Worm (Caenorhabditis elegans): ENCODE results near the gene C33A11.2.

Gene C33A11.2

DNA sequence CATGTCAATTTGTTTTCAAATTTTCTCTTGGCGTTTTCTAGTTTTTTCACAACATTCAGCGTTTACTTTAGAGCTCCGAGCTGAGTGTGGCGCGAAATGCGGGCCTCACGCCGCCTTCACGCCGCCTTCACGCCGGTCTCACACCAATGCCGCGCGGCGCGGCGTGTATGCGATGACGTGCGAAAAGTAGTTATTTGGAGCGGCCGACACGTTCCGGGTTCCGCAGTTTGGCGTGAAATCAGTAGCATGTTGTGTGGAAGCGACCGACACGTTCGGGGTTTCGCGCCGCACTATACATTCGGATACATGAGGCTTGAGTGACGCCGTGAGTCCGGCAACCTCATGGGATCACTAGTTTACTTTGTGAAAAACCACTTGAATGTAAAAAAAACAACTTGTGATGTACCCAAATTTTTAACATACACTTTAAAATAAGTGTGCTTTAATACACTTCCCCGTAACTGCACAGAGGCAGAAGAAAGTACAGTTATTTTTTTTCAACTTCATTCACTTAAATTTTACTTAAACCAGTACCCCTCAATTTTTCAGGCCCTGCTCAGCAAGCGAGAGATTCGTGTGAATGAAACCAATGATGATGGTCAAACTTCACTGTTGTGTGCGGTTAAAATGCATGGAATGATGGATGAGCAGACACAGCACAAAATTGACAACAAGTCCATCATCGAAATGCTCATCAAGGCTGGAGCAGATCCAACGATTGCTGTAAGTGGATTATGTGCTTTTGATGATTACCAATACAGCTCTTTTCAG lies 3.5 kb upstream of the C33A11.2 start:
- TF ChIP-seq tbx-8 (GFP tag; optimal IDR thresholded peaks at IDR 0.05) (no peak), bed-3 (GFP tag; optimal IDR thresholded peaks at IDR 0.05) (no peak), zip-8 (tag; optimal IDR thresholded peaks at IDR 0.05) (no peak), ceh-83 (GFP tag; optimal IDR thresholded peaks at IDR 0.05) (no peak), blmp-1 (tag; optimal IDR thresholded peaks at IDR 0.05) (no peak)

DNA sequence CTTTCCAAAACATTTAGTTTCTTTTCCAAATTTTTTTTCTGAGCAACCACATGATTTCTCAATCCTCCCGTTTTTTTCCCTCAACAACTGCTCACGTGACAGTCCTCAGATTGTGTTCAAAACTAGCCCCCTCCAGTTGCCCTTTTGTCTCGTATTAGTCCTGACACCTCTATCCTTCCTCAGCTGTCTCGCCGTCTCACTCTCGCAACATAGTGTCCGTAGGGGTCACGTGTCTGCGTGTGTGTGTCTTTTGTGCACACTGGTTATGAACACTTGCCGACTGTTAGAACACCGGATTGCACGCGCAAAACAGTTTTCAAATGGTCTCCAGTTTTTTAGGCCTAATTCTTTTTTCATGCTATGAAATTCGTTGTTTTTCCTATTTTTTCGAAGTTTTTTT lies 557 bp upstream of the C33A11.2 start:
- TF ChIP-seq tbx-8 (GFP tag; optimal IDR thresholded peaks at IDR 0.05), result no peak
- peak; percentile 1 for TF ChIP-seq unc-62 (GFP tag; optimal IDR thresholded peaks at IDR 0.05)
- peak; percentile 15 for TF ChIP-seq ham-2 (GFP tag; optimal IDR thresholded peaks at IDR 0.05)
- peak; percentile 33 for TF ChIP-seq lin-13 (tag; optimal IDR thresholded peaks at IDR 0.05)
- TF ChIP-seq nhr-237 (tag; optimal IDR thresholded peaks at IDR 0.05), result peak; percentile 21
- no peak for TF ChIP-seq nhr-76 (tag; optimal IDR thresholded peaks at IDR 0.05)
- peak; percentile 21 for TF ChIP-seq mls-2 (tag; optimal IDR thresholded peaks at IDR 0.05)
- TF ChIP-seq unc-120 (tag; optimal IDR thresholded peaks at IDR 0.05; ENCODE audit: poor library complexity, severe bottlenecking), result peak; percentile 32
- no peak for TF ChIP-seq flh-1 (GFP tag; optimal IDR thresholded peaks at IDR 0.05)
- TF ChIP-seq sptf-1 (tag; optimal IDR thresholded peaks at IDR 0.05), result peak; percentile 51
- peak; percentile 41 for TF ChIP-seq drap-1 (GFP tag; optimal IDR thresholded peaks at IDR 0.05)
- TF ChIP-seq cnd-1 (tag; optimal IDR thresholded peaks at IDR 0.05), result peak; percentile 43
- peak; percentile 83 for TF ChIP-seq hlh-1 (tag; optimal IDR thresholded peaks at IDR 0.05)
- peak; percentile 71 for TF ChIP-seq mep-1 (tag; optimal IDR thresholded peaks at IDR 0.05)
- TF ChIP-seq elt-1 (tag; optimal IDR thresholded peaks at IDR 0.05; ENCODE audit: borderline replicate concordance, insufficient read depth), result no peak
- TF ChIP-seq pha-4 (tag; optimal IDR thresholded peaks at IDR 0.05), result peak; percentile 48
- peak; percentile 90 for TF ChIP-seq nhr-2 (tag; optimal IDR thresholded peaks at IDR 0.05)
- no peak for TF ChIP-seq M03D4.4 (tag; optimal IDR thresholded peaks at IDR 0.05)

DNA sequence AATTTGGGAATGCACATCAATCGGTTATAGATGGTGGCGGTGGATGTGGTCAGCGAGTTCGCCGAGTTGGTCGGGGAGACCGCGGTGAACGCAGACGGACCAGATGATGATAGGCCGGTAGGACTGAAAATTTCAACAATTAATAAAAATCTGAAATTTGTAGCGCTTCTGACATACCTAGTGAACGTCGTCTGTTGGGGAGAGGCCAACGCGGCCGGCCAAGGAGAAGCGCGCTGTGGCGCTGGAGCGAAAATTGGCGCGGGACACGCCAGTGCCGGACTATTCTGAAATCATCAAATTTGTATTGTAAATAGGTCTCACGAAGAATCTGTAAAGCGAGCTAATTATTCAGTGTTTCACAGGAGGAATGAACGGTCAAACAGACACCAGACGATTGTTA lies 7.0 kb downstream of the C33A11.2 start:
- TF ChIP-seq hlh-1 (tag; optimal IDR thresholded peaks at IDR 0.05) (no peak), ceh-83 (GFP tag; optimal IDR thresholded peaks at IDR 0.05) (no peak), nhr-237 (tag; optimal IDR thresholded peaks at IDR 0.05) (no peak), nhr-12 (tag; optimal IDR thresholded peaks at IDR 0.05) (no peak), drap-1 (GFP tag; optimal IDR thresholded peaks at IDR 0.05) (no peak), ham-2 (GFP tag; optimal IDR thresholded peaks at IDR 0.05) (no peak), ces-1 (GFP tag; optimal IDR thresholded peaks at IDR 0.05) (no peak), nhr-28 (tag; optimal IDR thresholded peaks at IDR 0.05) (no peak)

DNA sequence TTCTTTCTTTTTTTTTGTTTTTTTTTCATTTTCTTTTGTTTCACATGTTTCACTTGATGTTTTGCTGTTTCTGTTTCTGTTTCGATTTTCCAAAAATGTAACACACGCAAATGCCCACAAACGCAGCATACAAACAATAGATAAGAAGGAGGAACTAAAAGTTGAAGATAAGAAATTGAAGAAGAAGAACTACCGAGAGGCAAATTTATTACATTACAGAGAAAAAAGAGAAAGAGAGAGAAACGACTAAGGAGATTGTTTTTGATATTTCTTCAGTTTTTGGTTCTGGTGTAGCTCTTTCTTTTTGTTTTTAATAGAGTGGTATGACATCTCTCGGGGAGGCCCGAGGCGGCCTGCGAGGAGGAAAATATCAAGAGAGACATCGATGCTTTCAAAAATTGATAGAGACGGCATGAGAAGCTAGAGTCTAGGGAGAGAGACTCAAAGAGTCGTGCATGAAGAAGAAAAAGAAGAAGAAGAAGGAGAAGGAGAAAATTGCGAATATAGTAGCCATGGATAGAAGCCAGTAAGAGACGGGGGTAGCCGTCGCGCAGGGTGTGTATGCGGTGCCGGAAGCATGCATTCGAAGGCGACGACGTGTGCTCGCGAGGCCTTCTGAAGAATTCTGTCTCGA lies 7.7 kb downstream of the C33A11.2 start:
- TF ChIP-seq snpc-4 (tag; optimal IDR thresholded peaks at IDR 0.05), result no peak
- TF ChIP-seq ceh-83 (GFP tag; optimal IDR thresholded peaks at IDR 0.05), result no peak
- no peak for TF ChIP-seq elt-3 (tag; optimal IDR thresholded peaks at IDR 0.05)
- TF ChIP-seq cnd-1 (tag; optimal IDR thresholded peaks at IDR 0.05), result no peak
- no peak for TF ChIP-seq bed-3 (GFP tag; optimal IDR thresholded peaks at IDR 0.05)
- peak; percentile 34 for TF ChIP-seq M03D4.4 (tag; optimal IDR thresholded peaks at IDR 0.05)
- TF ChIP-seq nhr-237 (tag; optimal IDR thresholded peaks at IDR 0.05), result no peak
- no peak for TF ChIP-seq ceh-39 (tag; optimal IDR thresholded peaks at IDR 0.05)
- peak; percentile 18 for TF ChIP-seq ham-2 (GFP tag; optimal IDR thresholded peaks at IDR 0.05)
- TF ChIP-seq mls-2 (tag; optimal IDR thresholded peaks at IDR 0.05), result peak; percentile 59
- peak; percentile 51 for TF ChIP-seq ces-1 (GFP tag; optimal IDR thresholded peaks at IDR 0.05)
- no peak for TF ChIP-seq zip-8 (tag; optimal IDR thresholded peaks at IDR 0.05)
- no peak for TF ChIP-seq drap-1 (GFP tag; optimal IDR thresholded peaks at IDR 0.05)
- TF ChIP-seq ztf-11 (tag; optimal IDR thresholded peaks at IDR 0.05), result no peak

DNA sequence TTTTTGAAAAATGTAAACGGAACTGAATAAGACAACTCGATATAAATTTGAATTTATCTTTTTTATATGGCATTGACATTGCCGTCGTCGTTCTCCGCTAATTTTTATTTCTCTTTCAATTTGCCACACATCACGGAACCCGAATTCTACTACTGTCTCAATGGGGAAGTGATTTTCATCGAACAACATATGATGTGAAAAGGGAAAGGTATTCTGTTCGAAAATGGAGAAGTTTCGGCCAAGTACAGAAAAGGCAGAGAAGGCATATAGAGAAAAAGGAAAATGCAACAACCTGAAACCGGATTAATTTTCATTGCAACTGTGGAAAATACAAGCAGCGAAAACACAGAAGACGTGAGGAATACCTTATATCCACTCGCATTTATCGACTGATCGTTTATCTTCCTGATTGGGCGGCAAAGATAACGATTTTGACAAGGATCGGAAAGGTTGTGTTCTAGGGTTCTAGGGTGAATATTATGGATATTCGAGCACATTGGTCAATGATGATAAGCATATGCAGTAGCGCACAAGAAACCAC lies 8.9 kb downstream of the C33A11.2 start:
- no peak for TF ChIP-seq unc-39 (tag; optimal IDR thresholded peaks at IDR 0.05)
- no peak for TF ChIP-seq tbx-8 (GFP tag; optimal IDR thresholded peaks at IDR 0.05)
- TF ChIP-seq ceh-39 (tag; optimal IDR thresholded peaks at IDR 0.05), result no peak
- no peak for TF ChIP-seq sptf-1 (tag; optimal IDR thresholded peaks at IDR 0.05)
- TF ChIP-seq elt-1 (tag; optimal IDR thresholded peaks at IDR 0.05; ENCODE audit: borderline replicate concordance, insufficient read depth), result peak; percentile 85
- no peak for TF ChIP-seq hlh-1 (tag; optimal IDR thresholded peaks at IDR 0.05)
- TF ChIP-seq nhr-2 (tag; optimal IDR thresholded peaks at IDR 0.05), result no peak
